Worm (Caenorhabditis elegans) whole organism, mixed stage, embryonic: ENCODE results near the gene ins-1.

Experiments used
- ces-1 ChIP-seq: fragments of 150-350 bp; optimal IDR thresholded peaks from 2 replicates; lab custom pipeline; 2014; ENCODE audit warnings: missing biosample characterization, missing genetic modification reagents, missing genetic modification characterization
- drap-1 ChIP-seq: fragments of 200-800 bp; sonication (Bioruptor generic); optimal IDR thresholded peaks from 3 replicates; lab custom pipeline; 2018; ENCODE audit warnings: mild to moderate bottlenecking, missing genetic modification characterization, missing compliant biosample characterization
- elt-1 ChIP-seq: sonication (generic microtip); optimal IDR thresholded peaks from 2 replicates; lab custom pipeline; 2017; ENCODE audit warnings: missing genetic modification characterization, mild to moderate bottlenecking, missing compliant biosample characterization, antibody characterized with exemption, moderate library complexity, borderline replicate concordance; ENCODE audit not compliant: insufficient read depth
- elt-3 ChIP-seq: fragments of 150-350 bp; optimal IDR thresholded peaks from 2 replicates; lab custom pipeline; 2014; ENCODE audit warnings: missing biosample characterization, missing genetic modification characterization
- flh-1 ChIP-seq: fragments of 200-800 bp; sonication (Bioruptor generic); optimal IDR thresholded peaks from 2 replicates; lab custom pipeline; 2018; ENCODE audit warnings: mild to moderate bottlenecking, missing genetic modification characterization, moderate library complexity, missing compliant biosample characterization
- lin-13 ChIP-seq: fragments of 150-350 bp; optimal IDR thresholded peaks from 2 replicates; lab custom pipeline; 2014; ENCODE audit warnings: missing biosample characterization, missing genetic modification characterization
- nhr-12 ChIP-seq: fragments of 150-350 bp; optimal IDR thresholded peaks from 2 replicates; lab custom pipeline; 2014; ENCODE audit warnings: missing biosample characterization, missing genetic modification characterization
- pha-4 ChIP-seq: fragments of 150-350 bp; optimal IDR thresholded peaks from 2 replicates; lab custom pipeline; 2018; ENCODE audit warnings: missing biosample characterization, missing genetic modification reagents, missing genetic modification characterization
- snpc-4 ChIP-seq: fragments of 150-350 bp; optimal IDR thresholded peaks from 2 replicates; lab custom pipeline; 2014; ENCODE audit warnings: missing biosample characterization, missing genetic modification characterization
- unc-39 ChIP-seq: fragments of 150-350 bp; optimal IDR thresholded peaks from 2 replicates; lab custom pipeline; 2014; ENCODE audit warnings: missing biosample characterization, missing genetic modification characterization
- unc-62 ChIP-seq: fragments of 150-350 bp; optimal IDR thresholded peaks from 2 replicates; lab custom pipeline; 2014; ENCODE audit warnings: missing biosample characterization, missing genetic modification reagents, missing genetic modification characterization
- ztf-11 ChIP-seq: fragments of 150-350 bp; optimal IDR thresholded peaks from 2 replicates; lab custom pipeline; 2014; ENCODE audit warnings: missing biosample characterization, missing genetic modification characterization

ce11 chrIV:10472478-10472877 lies 36.0 kb downstream of the ins-1 start, which contains the start of gene bgnt-1.1:
- TF ChIP-seq elt-1 (no peak), ztf-11 (tag; lab: Kevin White, UChicago) (no peak), elt-3 (tag; lab: Kevin White, UChicago) (no peak), snpc-4 (no peak), unc-62 (GFP tag; lab: Kevin White, UChicago) (no peak), unc-39 (tag; lab: Kevin White, UChicago) (no peak), pha-4 (tag; lab: Kevin White, UChicago) (no peak), ces-1 (no peak), nhr-12 (no peak), lin-13 (tag; lab: Kevin White, UChicago) (no peak), flh-1 (GFP tag; lab: Kevin White, UChicago) (no peak), drap-1 (no peak)
